Worm (Caenorhabditis elegans): ENCODE results near the gene ten-1.

Gene ten-1

ce11 chrIII:6895677-6896076, 74.9 kb downstream of the ten-1 start:
- TF ChIP-seq ztf-4 (tag; optimal IDR thresholded peaks at IDR 0.05) (no peak), nhr-11 (tag; optimal IDR thresholded peaks at IDR 0.05) (no peak), nhr-25 (tag; optimal IDR thresholded peaks at IDR 0.05) (no peak), ZK546.5 (tag; optimal IDR thresholded peaks at IDR 0.05) (no peak), ceh-82 (tag; optimal IDR thresholded peaks at IDR 0.05) (no peak), nhr-21 (tag; optimal IDR thresholded peaks at IDR 0.05) (no peak), unc-62 (GFP tag; optimal IDR thresholded peaks at IDR 0.05) (no peak), nhr-6 (tag; optimal IDR thresholded peaks at IDR 0.05) (no peak), dmd-4 (tag; optimal IDR thresholded peaks at IDR 0.05) (no peak), sma-3 (GFP tag; optimal IDR thresholded peaks at IDR 0.05) (no peak), skn-1 (tag; optimal IDR thresholded peaks at IDR 0.05) (no peak), mbf-1 (tag; optimal IDR thresholded peaks at IDR 0.05) (no peak), blmp-1 (tag; optimal IDR thresholded peaks at IDR 0.05; ENCODE audit: insufficient read depth) (no peak), aly-2 (tag; optimal IDR thresholded peaks at IDR 0.05) (no peak), ztf-1 (GFP tag; conservative IDR thresholded peaks at IDR 0.05) (no peak), nhr-23 (tag; optimal IDR thresholded peaks at IDR 0.05) (no peak)

Measured in whole organism, L2 larva.